Worm (Caenorhabditis elegans): ENCODE measurements around the gene T12D8.10.

DNA sequence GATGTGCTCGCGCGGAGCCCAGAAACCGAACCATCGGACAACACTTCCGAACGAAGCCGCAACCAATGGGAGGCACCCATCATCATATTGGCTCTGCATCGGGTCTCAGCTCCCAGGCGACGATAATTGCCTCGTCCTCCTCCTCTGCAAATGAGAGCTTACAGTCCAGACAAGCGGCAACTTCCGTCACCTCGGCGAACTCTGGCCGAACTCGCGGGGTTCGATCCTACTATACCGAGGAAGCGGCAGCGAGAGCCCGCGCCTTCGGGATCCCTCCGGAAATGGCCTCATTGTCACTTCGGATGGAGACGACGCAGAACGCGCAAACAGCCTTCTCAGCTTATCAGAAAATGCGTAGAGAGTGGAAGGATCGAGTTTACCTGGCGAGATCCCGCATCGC, 12.8 kb upstream of the T12D8.10 start:
- no peak for TF ChIP-seq ceh-13 (GFP tag; optimal IDR thresholded peaks at IDR 0.05)
- TF ChIP-seq tra-4 (tag; optimal IDR thresholded peaks at IDR 0.05) = no peak
- no peak for TF ChIP-seq ama-1 (optimal IDR thresholded peaks at IDR 0.05)
- no peak for TF ChIP-seq hmbx-1 (tag; optimal IDR thresholded peaks at IDR 0.05)
- TF ChIP-seq tbx-37 (GFP tag; conservative IDR thresholded peaks at IDR 0.05) = no peak
- TF ChIP-seq hmg-4 (GFP tag; optimal IDR thresholded peaks at IDR 0.05) = peak; percentile 14
- TF ChIP-seq pes-1 (GFP tag; IDR thresholded peaks at IDR 0.05) = no peak

Measured in whole organism, early embryonic.